Worm (Caenorhabditis elegans): ENCODE results near the gene mtpn-1.

ce11 chrX:2433805-2434204 is 26.5 kb downstream of the mtpn-1 start:
- TF ChIP-seq tbx-2 (tag; optimal IDR thresholded peaks at IDR 0.05) (no peak), elt-2 (tag; optimal IDR thresholded peaks at IDR 0.05) (no peak), ztf-11 (tag; optimal IDR thresholded peaks at IDR 0.05) (no peak), daf-12 (tag; optimal IDR thresholded peaks at IDR 0.05) (no peak), lin-39 (tag; optimal IDR thresholded peaks at IDR 0.05) (no peak), unc-62 (GFP tag; optimal IDR thresholded peaks at IDR 0.05) (no peak), jun-1 (tag; optimal IDR thresholded peaks at IDR 0.05) (no peak), nhr-237 (tag; optimal IDR thresholded peaks at IDR 0.05) (no peak), ceh-16 (tag; optimal IDR thresholded peaks at IDR 0.05) (no peak), mdl-1 (tag; optimal IDR thresholded peaks at IDR 0.05) (no peak), nhr-77 (tag; optimal IDR thresholded peaks at IDR 0.05) (no peak), lin-15B (tag; optimal IDR thresholded peaks at IDR 0.05) (no peak)

Measured in whole organism, L3 larva.